Worm (Caenorhabditis elegans) whole organism, midembryonic: Measurements from ENCODE around the gene K02E11.5.

Experiments used
- T22C8.4 ChIP-seq: fragments of 200-800 bp; sonication (Bioruptor generic); IDR thresholded peaks from 2 replicates; pipeline ENCODE4 v1.3.6; 2022; ENCODE audit warnings: missing genetic modification characterization, missing compliant biosample characterization
- cog-1 ChIP-seq: sonication (generic microtip); optimal IDR thresholded peaks from 2 replicates; lab custom pipeline; 2016; ENCODE audit warnings: missing genetic modification characterization, missing compliant biosample characterization
- flt-1 ChIP-seq: fragments of 200-800 bp; sonication (Bioruptor generic); IDR thresholded peaks from 2 replicates; pipeline ENCODE4 v1.3.6; 2022; ENCODE audit warnings: missing genetic modification characterization, missing compliant biosample characterization
- klf-2 ChIP-seq: fragments of 200-800 bp; sonication (Bioruptor generic); conservative IDR thresholded peaks from 2 replicates; pipeline ENCODE4 v1.3.6; 2022; ENCODE audit warnings: missing genetic modification reagents, missing genetic modification characterization, missing compliant biosample characterization
- med-1 ChIP-seq: sonication (generic microtip); optimal IDR thresholded peaks from 2 replicates; lab custom pipeline; 2017; ENCODE audit warnings: missing genetic modification characterization, mild to moderate bottlenecking, missing compliant biosample characterization, antibody characterized with exemption, missing genetic modification reagents; ENCODE audit not compliant: insufficient read depth
- ref-1 ChIP-seq: fragments of 200-800 bp; sonication (Bioruptor generic); conservative IDR thresholded peaks from 2 replicates; pipeline ENCODE4 v1.3.6; 2022; ENCODE audit warnings: missing genetic modification reagents, missing genetic modification characterization, missing compliant biosample characterization
- tab-1 ChIP-seq: fragments of 200-800 bp; sonication (Bioruptor generic); IDR thresholded peaks from 2 replicates; pipeline ENCODE4 v1.3.6; 2022; ENCODE audit warnings: missing genetic modification characterization, missing compliant biosample characterization
- ztf-23 ChIP-seq: fragments of 200-800 bp; sonication (Bioruptor generic); IDR thresholded peaks from 2 replicates; pipeline ENCODE4 v1.3.6; 2022; ENCODE audit warnings: missing genetic modification reagents, missing genetic modification characterization, missing compliant biosample characterization
- ztf-29 ChIP-seq: fragments of 200-800 bp; sonication (Bioruptor generic); IDR thresholded peaks from 2 replicates; pipeline ENCODE4 v1.3.6; 2022; ENCODE audit warnings: missing genetic modification reagents, missing genetic modification characterization, missing compliant biosample characterization

K02E11.5 gene

DNA sequence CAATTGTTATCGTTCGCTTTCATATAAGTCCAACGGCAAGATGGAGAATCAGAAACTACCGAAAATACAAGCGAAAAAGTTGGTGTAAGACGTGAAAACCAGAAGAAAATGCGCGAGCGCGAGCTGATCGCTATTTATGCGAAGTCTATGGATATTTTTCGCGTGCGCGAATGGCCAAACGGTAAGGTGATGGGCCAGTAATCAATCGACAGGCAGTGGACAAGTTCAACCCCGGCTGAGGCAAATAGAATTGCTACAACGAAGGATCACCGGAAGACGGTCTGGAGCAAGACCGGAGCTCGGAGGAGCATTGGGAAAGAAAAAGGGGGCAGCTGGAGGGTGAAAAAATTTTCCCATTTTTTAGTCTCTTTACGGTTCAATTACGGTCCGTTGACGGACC is 14.7 kb upstream of the K02E11.5 start:
- TF ChIP-seq T22C8.4 (GFP tag; lab: Robert Waterston, UW) (peak; percentile 28; the same call in 1 of the 2 replicates), ztf-23 (GFP tag; lab: Robert Waterston, UW) (peak; percentile 42; the same call in 1 of the 2 replicates), flt-1 (peak; percentile 70), tab-1 (GFP tag; lab: Robert Waterston, UW) (peak; percentile 65; the same call in 1 of the 2 replicates)

DNA sequence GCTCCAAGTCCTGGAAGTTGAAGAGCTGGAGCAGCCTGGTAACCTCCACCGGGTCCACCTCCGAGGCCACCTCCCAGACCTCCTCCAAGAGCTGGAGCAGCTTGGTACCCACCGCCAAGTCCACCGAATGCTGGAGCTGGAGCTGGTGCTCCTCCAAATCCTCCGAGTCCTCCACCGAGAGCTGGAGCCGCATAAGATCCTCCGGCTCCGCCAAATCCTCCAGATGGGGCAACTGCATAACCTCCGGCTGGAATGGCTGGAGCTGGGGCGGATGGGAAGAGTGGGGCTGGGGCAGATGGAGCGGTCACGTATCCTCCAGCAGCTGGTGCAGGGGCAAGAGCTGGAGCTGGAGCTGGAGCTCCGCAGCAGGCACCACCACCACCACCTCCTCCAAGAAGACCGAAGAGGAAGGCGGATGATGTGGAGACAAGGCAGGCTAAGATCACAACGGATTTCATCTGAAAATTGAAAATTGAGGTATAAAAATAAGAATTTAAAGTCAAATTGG is 11.4 kb upstream of the K02E11.5 start, which contains the start of gene K02E11.10:
Gene K02E11.10 (minus strand): TSS at position 458 of the 508 bp plus-strand sequence.
- TF ChIP-seq med-1 (GFP tag; lab: Kevin White, UChicago) (no peak), T22C8.4 (GFP tag; lab: Robert Waterston, UW) (no peak), cog-1 (tag; lab: Kevin White, UChicago) (no peak), ztf-29 (GFP tag; lab: Robert Waterston, UW) (no peak), tab-1 (GFP tag; lab: Robert Waterston, UW) (no peak)

DNA sequence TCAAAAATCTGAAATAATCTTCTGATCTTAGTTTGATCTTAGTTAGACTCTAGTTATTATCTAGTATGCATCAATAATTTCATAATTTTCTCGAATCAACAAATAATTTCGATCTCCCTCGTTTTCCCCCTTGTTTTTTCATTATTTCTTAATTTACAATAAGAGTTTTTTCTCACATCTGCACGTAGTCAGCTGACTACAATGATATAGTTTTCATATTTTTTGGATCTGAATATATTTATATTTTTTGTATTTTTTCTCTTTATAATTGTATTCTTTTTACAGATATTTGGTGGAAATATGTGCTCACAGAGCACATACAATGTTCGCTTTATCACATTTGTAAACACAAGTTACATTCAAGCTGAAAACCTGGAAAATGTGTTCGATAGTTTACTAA is 8.2 kb upstream of the K02E11.5 start, which contains the start of gene sre-7:
Gene sre-7 (plus strand): TSS at position 301 of the 400 bp plus-strand sequence.
- TF ChIP-seq klf-2 (GFP tag; lab: Robert Waterston, UW) (no peak), ztf-29 (GFP tag; lab: Robert Waterston, UW) (no peak), med-1 (GFP tag; lab: Kevin White, UChicago) (no peak), tab-1 (GFP tag; lab: Robert Waterston, UW) (no peak), flt-1 (no peak), cog-1 (tag; lab: Kevin White, UChicago) (no peak), ref-1 (no peak), ztf-23 (GFP tag; lab: Robert Waterston, UW) (no peak), T22C8.4 (GFP tag; lab: Robert Waterston, UW) (no peak)

DNA sequence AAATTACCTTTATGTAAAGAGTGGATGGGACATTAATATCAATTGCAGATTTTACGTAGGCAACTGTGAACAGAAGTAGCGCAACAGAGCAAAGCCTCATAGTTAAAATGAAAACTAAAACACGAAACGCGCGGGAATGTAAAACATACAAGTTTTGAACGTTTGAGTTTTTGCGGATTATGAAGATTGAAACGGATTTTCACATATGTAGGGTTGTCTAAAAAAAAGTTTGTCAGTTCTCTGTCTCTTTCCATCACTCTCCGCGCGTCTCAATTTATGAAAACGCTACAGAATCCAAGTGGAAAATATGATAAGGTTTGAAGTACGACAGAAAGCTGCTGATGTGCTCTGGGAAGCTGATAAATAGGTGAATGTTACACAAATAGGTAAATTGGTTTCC is 5.4 kb upstream of the K02E11.5 start, which contains the start of gene K02E11.3:
Gene K02E11.3 (minus strand): TSS at position 101 of the 400 bp plus-strand sequence.
- TF ChIP-seq tab-1 (GFP tag; lab: Robert Waterston, UW) (no peak), ref-1 (no peak), klf-2 (GFP tag; lab: Robert Waterston, UW) (no peak), med-1 (GFP tag; lab: Kevin White, UChicago) (no peak), ztf-29 (GFP tag; lab: Robert Waterston, UW) (no peak)

DNA sequence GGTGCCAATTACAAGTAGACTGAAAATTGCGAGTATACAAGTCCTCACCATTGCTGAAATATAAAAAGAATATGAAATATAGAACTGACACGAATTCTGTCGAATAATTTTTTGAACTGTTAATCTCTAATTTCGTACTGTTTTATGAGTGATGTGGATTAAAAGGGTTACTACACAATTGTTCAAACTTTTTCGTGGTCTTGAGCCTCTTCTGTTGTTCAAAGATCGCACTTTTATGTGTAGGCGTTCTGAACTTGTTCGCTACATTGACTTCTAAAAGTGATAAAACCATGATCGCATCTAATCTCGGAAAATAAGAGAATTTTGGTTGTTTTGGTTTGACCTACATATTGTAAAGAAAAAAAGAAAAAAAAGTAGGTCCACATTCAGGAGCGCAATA is 4.1 kb upstream of the K02E11.5 start, which contains the start of gene K02E11.4:
Gene K02E11.4 (minus strand): TSS at position 101 of the 400 bp plus-strand sequence.
- TF ChIP-seq tab-1 (GFP tag; lab: Robert Waterston, UW) (no peak), ztf-23 (GFP tag; lab: Robert Waterston, UW) (no peak), klf-2 (GFP tag; lab: Robert Waterston, UW) (no peak), T22C8.4 (GFP tag; lab: Robert Waterston, UW) (no peak), med-1 (GFP tag; lab: Kevin White, UChicago) (no peak), cog-1 (tag; lab: Kevin White, UChicago) (no peak), ref-1 (no peak), ztf-29 (GFP tag; lab: Robert Waterston, UW) (no peak), flt-1 (no peak)

DNA sequence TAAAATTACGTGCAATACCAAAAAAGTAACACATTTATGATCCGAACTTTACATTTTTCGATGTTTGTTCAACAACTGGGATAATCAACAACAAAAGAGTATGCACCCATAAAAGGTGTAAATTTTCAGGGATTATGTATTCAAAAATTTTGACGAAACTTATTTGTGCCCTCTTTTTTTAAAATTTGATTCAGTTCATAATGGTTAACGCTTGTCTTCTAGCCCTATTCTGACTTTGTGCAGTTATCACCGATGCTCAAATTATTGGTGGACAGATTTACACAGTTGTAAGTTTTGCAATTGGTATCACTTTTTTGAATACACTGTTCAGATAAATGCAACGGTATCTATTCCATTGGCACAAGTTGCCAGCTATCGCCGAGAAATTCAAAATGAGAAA is 3.5 kb upstream of the K02E11.5 start, which contains the start of gene K02E11.6:
Gene K02E11.6 (plus strand): TSS at position 149 of the 400 bp plus-strand sequence.
- no peak for TF ChIP-seq flt-1
- TF ChIP-seq med-1 (GFP tag; lab: Kevin White, UChicago): no peak

DNA sequence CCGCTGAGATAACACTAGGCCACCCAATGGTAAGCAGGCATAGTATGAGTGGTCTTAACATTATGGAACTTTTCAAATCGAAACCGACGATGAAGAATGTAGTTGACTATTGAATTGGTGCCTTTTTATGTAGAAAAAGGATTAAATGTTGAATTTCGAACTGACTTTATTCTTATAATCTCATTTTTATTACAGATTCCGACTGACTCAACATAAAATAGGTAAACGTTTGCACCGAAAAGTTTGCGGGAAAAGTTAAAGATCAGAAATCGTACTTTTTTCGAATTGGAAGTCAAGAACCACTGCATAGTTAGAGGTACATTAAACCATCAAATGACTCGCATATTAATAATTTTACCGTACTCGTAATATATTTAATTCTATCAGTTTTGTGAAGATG is 2.1 kb downstream of the K02E11.5 start, which contains the start of gene K02E11.7:
Gene K02E11.7 (minus strand): TSS at position 101 of the 400 bp plus-strand sequence.
- TF ChIP-seq med-1 (GFP tag; lab: Kevin White, UChicago) (no peak), flt-1 (no peak), T22C8.4 (GFP tag; lab: Robert Waterston, UW) (no peak), ref-1 (no peak), klf-2 (GFP tag; lab: Robert Waterston, UW) (no peak), ztf-23 (GFP tag; lab: Robert Waterston, UW) (no peak)

DNA sequence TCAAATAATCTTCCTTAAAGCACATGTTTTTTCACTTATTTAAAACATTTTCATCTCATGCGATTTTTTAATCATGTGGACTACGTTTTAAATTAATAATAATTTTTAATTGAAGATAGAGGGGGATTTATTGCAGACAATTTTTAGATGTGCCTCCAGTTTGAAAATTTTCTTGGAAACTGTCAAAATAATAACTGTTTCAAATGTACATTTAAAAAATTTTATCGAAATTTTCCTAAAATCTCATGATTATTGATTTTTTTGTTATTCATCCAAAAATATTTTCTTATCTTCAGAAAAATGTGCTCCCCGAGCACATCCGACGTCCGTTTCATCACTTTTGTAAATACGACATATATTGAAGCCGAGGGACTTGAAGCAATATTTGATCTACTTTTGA is 4.7 kb downstream of the K02E11.5 start, which contains the start of gene sre-8:
Gene sre-8 (plus strand): TSS at position 301 of the 400 bp plus-strand sequence.
- TF ChIP-seq med-1 (GFP tag; lab: Kevin White, UChicago) (no peak), ztf-23 (GFP tag; lab: Robert Waterston, UW) (no peak), T22C8.4 (GFP tag; lab: Robert Waterston, UW) (no peak), cog-1 (tag; lab: Kevin White, UChicago) (no peak), tab-1 (GFP tag; lab: Robert Waterston, UW) (no peak), ztf-29 (GFP tag; lab: Robert Waterston, UW) (no peak), klf-2 (GFP tag; lab: Robert Waterston, UW) (no peak)

DNA sequence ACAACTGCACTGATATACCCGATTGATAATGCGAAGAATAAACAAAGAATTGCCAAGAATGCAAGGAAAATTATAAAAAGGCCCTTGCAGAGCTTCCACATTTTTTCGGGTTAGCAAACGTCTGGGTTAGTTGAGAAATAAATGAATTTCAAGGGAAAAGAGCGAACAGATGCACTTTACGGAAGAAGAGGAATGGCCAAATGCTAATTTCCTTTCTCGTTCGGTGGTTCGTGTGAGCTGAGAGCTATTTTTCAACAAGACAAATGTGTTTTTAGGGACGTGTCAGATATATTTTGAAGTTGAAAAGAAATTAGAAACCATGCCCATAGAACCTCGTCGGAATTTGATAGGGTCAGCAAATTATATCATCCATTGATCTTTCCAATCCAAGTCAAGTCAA is 8.7 kb downstream of the K02E11.5 start, which contains the start of gene F40G12.2:
Gene F40G12.2 (minus strand): TSS at position 101 of the 400 bp plus-strand sequence.
- no peak for TF ChIP-seq cog-1 (tag; lab: Kevin White, UChicago)
- no peak for TF ChIP-seq T22C8.4 (GFP tag; lab: Robert Waterston, UW)
- TF ChIP-seq ztf-29 (GFP tag; lab: Robert Waterston, UW): no peak
- no peak for TF ChIP-seq ztf-23 (GFP tag; lab: Robert Waterston, UW)
- TF ChIP-seq flt-1: no peak
- TF ChIP-seq tab-1 (GFP tag; lab: Robert Waterston, UW): no peak
- no peak for TF ChIP-seq ref-1
- no peak for TF ChIP-seq klf-2 (GFP tag; lab: Robert Waterston, UW)
- TF ChIP-seq med-1 (GFP tag; lab: Kevin White, UChicago): no peak
